Worm (Caenorhabditis elegans) whole organism, late embryonic: ENCODE data around the gene fbxb-46.
"Not testable (repeated sequence)": the region's sequence is repeated elsewhere in the genome, so short reads cannot be mapped to it uniquely, and the experiment has no call there.

Experiments used
- C08G9.2 ChIP-seq: sonication (generic microtip); optimal IDR thresholded peaks from 2 replicates; lab custom pipeline; 2016; ENCODE audit warnings: mild to moderate bottlenecking, missing genetic modification characterization, moderate library complexity, missing compliant biosample characterization
- F13H6.1 ChIP-seq: sonication (generic microtip); optimal IDR thresholded peaks from 2 replicates; lab custom pipeline; 2016; ENCODE audit warnings: missing genetic modification characterization, missing compliant biosample characterization
- K02D7.2 ChIP-seq: sonication (generic microtip); optimal IDR thresholded peaks from 2 replicates; lab custom pipeline; 2017; ENCODE audit warnings: mild to moderate bottlenecking, missing genetic modification characterization, missing compliant biosample characterization
- T23F11.4 ChIP-seq: fragments of 200-800 bp; sonication (Bioruptor generic); optimal IDR thresholded peaks from 2 replicates; lab custom pipeline; 2018; ENCODE audit warnings: mild to moderate bottlenecking, missing genetic modification characterization, missing compliant biosample characterization
- Y22D7AL.16 ChIP-seq: sonication (generic microtip); optimal IDR thresholded peaks from 2 replicates; lab custom pipeline; 2016; ENCODE audit warnings: missing genetic modification characterization, missing compliant biosample characterization
- ama-1 ChIP-seq: fragments of 150-350 bp; optimal IDR thresholded peaks from 2 replicates; lab custom pipeline; 2014
- ceh-14 ChIP-seq: sonication (generic microtip); optimal IDR thresholded peaks from 2 replicates; lab custom pipeline; 2016; ENCODE audit warnings: missing genotype, missing genetic modification characterization, missing compliant biosample characterization
- ceh-22 ChIP-seq: sonication (generic microtip); optimal IDR thresholded peaks from 2 replicates; lab custom pipeline; 2017; ENCODE audit warnings: missing biosample characterization, missing genetic modification characterization
- ceh-45 ChIP-seq: fragments of 200-800 bp; sonication (Bioruptor generic); IDR thresholded peaks from 2 replicates; pipeline ENCODE4 v1.3.6; 2022; ENCODE audit warnings: missing genetic modification reagents, missing genetic modification characterization, missing compliant biosample characterization
- ceh-9 ChIP-seq: sonication (generic microtip); optimal IDR thresholded peaks from 2 replicates; lab custom pipeline; 2016; ENCODE audit warnings: mild to moderate bottlenecking, missing genetic modification characterization, inconsistent platforms, missing compliant biosample characterization
- che-1 ChIP-seq: sonication (generic microtip); optimal IDR thresholded peaks from 2 replicates; lab custom pipeline; 2016; ENCODE audit warnings: mild to moderate bottlenecking, missing genetic modification characterization, missing compliant biosample characterization
- elt-2 ChIP-seq: sonication (generic microtip); optimal IDR thresholded peaks from 2 replicates; lab custom pipeline; 2016; ENCODE audit warnings: missing genetic modification reagents, missing genetic modification characterization, missing compliant biosample characterization
- eyg-1 ChIP-seq: sonication (generic microtip); optimal IDR thresholded peaks from 2 replicates; lab custom pipeline; 2016; ENCODE audit warnings: missing genotype, missing genetic modification characterization, missing compliant biosample characterization
- fkh-10 ChIP-seq: fragments of 150-350 bp; optimal IDR thresholded peaks from 2 replicates; lab custom pipeline; 2014; ENCODE audit warnings: missing biosample characterization, missing genetic modification reagents, missing genetic modification characterization
- hlh-30 ChIP-seq: sonication (generic microtip); optimal IDR thresholded peaks from 2 replicates; lab custom pipeline; 2017; ENCODE audit warnings: antibody characterized with exemption, missing genetic modification characterization, missing compliant biosample characterization; ENCODE audit not compliant: insufficient read depth
- hlh-6 ChIP-seq: sonication (generic microtip); optimal IDR thresholded peaks from 2 replicates; lab custom pipeline; 2016; ENCODE audit warnings: missing genotype, missing genetic modification characterization, missing compliant biosample characterization
- hlh-8 ChIP-seq: sonication (generic microtip); optimal IDR thresholded peaks from 2 replicates; lab custom pipeline; 2016; ENCODE audit warnings: missing genotype, missing genetic modification characterization, missing compliant biosample characterization
- lim-6 ChIP-seq: sonication (generic microtip); optimal IDR thresholded peaks from 2 replicates; lab custom pipeline; 2016; ENCODE audit warnings: missing genetic modification characterization, missing compliant biosample characterization
- lin-11 ChIP-seq: fragments of 200-800 bp; sonication (Bioruptor generic); optimal IDR thresholded peaks from 2 replicates; lab custom pipeline; 2018; ENCODE audit warnings: mild to moderate bottlenecking, missing genetic modification characterization, missing compliant biosample characterization
- madf-2 ChIP-seq: sonication (generic microtip); optimal IDR thresholded peaks from 2 replicates; lab custom pipeline; 2017; ENCODE audit warnings: missing genetic modification characterization, missing compliant biosample characterization
- mec-3 ChIP-seq: sonication (generic microtip); optimal IDR thresholded peaks from 2 replicates; lab custom pipeline; 2016; ENCODE audit warnings: borderline replicate concordance, missing genetic modification characterization, missing compliant biosample characterization
- nfya-1 ChIP-seq: sonication (generic microtip); optimal IDR thresholded peaks from 2 replicates; lab custom pipeline; 2017; ENCODE audit warnings: missing genetic modification characterization, mild to moderate bottlenecking, missing compliant biosample characterization, antibody characterized with exemption, moderate library complexity
- pat-9 ChIP-seq: fragments of 200-800 bp; sonication (Bioruptor generic); optimal IDR thresholded peaks from 2 replicates; lab custom pipeline; 2018; ENCODE audit warnings: mild to moderate bottlenecking, missing genetic modification characterization, moderate library complexity, missing compliant biosample characterization
- pha-4 ChIP-seq: fragments of 150-350 bp; optimal IDR thresholded peaks from 2 replicates; lab custom pipeline; 2018; ENCODE audit warnings: missing biosample characterization, missing genetic modification reagents, missing genetic modification characterization
- pqm-1 ChIP-seq: sonication (generic microtip); optimal IDR thresholded peaks from 2 replicates; lab custom pipeline; 2016; ENCODE audit warnings: missing genetic modification characterization, missing compliant biosample characterization
- pros-1 ChIP-seq: fragments of 150-350 bp; optimal IDR thresholded peaks from 2 replicates; lab custom pipeline; 2014; ENCODE audit warnings: missing biosample characterization, missing genetic modification reagents, missing genetic modification characterization
- sox-2 ChIP-seq: fragments of 200-800 bp; sonication (Bioruptor generic); IDR thresholded peaks from 2 replicates; pipeline ENCODE4 v1.3.6; 2022; ENCODE audit warnings: missing genetic modification reagents, missing genetic modification characterization, missing compliant biosample characterization
- tbx-2 ChIP-seq: sonication (generic microtip); optimal IDR thresholded peaks from 2 replicates; lab custom pipeline; 2016; ENCODE audit warnings: missing genetic modification characterization, missing compliant biosample characterization
- ttx-3 ChIP-seq: sonication (generic microtip); optimal IDR thresholded peaks from 2 replicates; lab custom pipeline; 2016; ENCODE audit warnings: missing genetic modification reagents, missing genetic modification characterization, missing compliant biosample characterization
- unc-3 ChIP-seq, 2 experiments: fragments of 200-800 bp in 1 of 2; sonication (Bioruptor generic) in 1 of 2; sonication (generic microtip) in 1 of 2; conservative IDR thresholded peaks in 1 of 2; optimal IDR thresholded peaks in 1 of 2; 2 replicates each; pipeline versions ENCODE4 v1.3.6 to Lab custom; 2016 to 2022; ENCODE audit warnings: missing compliant biosample characterization in 2 of 2, missing genetic modification characterization in 2 of 2, missing genetic modification reagents in 1 of 2
- unc-42 ChIP-seq: sonication (generic microtip); optimal IDR thresholded peaks from 2 replicates; lab custom pipeline; 2016; ENCODE audit warnings: missing genotype, missing genetic modification characterization, missing compliant biosample characterization
- unc-55 ChIP-seq: sonication (generic microtip); optimal IDR thresholded peaks from 2 replicates; lab custom pipeline; 2017; ENCODE audit warnings: missing biosample characterization, missing genetic modification reagents, missing genetic modification characterization
- unc-86 ChIP-seq: sonication (generic microtip); optimal IDR thresholded peaks from 2 replicates; lab custom pipeline; 2016; ENCODE audit warnings: missing genetic modification characterization, missing compliant biosample characterization
- ztf-16 ChIP-seq: sonication (generic microtip); optimal IDR thresholded peaks from 2 replicates; lab custom pipeline; 2017; ENCODE audit warnings: missing genetic modification characterization, missing compliant biosample characterization

The fbxb-46 gene

DNA sequence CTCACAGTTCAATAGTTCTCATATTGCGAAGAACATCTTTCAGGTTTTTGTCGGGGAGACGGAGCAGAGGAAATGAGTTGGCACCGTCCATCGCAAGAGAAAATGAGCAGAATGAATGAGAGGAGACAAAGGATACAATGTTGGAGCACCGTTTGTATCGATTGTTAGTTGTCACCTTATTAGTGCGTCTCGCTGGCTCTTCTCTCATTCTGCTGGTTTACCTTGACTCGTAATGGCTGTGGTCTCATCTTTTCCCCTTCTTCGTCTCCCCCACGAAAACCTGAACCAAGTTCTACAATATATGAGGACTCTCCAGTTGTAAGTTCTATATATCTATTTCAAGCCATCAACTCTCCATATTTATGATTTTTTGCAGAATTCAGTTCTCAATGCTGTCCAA lies 14.7 kb downstream of the fbxb-46 start, which contains the start of the genes fbxb-54 and fbxb-50:
fbxb-54 (minus strand) TSS at position 101 of the 400 bp plus-strand sequence.
fbxb-50 (plus strand) TSS at position 227 of the 400 bp plus-strand sequence.
- TF ChIP-seq nfya-1 (tag; lab: Kevin White, UChicago); ceh-9 (tag; lab: Kevin White, UChicago); elt-2: not testable (repeated sequence)
- TF ChIP-seq, all 69 proteins: peak for 0; not testable (repeated sequence) for 69

DNA sequence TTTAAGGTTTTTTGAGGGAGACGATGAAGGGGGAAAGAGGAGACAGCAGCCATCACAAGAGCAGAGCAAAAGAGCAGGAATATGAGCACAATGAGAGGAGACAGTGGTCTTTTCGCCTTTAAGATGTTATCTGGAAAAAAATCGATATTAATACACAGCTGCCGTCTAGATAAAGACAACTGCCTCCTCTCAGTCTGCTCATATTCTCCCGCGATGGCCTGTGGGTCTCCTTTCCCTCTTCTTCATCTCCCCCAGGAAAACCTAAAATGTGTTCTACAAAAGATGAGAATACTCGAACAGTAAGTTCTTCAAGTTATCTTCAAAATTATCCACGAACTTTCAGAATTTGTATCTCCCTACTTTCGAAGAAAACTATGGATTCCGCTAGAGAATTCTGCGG lies 20.4 kb downstream of the fbxb-46 start, which contains the start of the genes fbxb-52 and fbxb-51:
fbxb-52 (minus strand) TSS at position 101 of the 400 bp plus-strand sequence.
fbxb-51 (plus strand) TSS at position 212 of the 400 bp plus-strand sequence.
- TF ChIP-seq pha-4 (no peak), unc-55 (GFP tag; lab: Kevin White, UChicago) (no peak), nfya-1 (tag; lab: Kevin White, UChicago) (no peak), fkh-10 (no peak), lim-6 (tag; lab: Kevin White, UChicago) (no peak), lin-11 (tag; lab: Kevin White, UChicago) (no peak), madf-2 (tag; lab: Kevin White, UChicago) (no peak), ztf-16 (tag; lab: Kevin White, UChicago) (no peak)

DNA sequence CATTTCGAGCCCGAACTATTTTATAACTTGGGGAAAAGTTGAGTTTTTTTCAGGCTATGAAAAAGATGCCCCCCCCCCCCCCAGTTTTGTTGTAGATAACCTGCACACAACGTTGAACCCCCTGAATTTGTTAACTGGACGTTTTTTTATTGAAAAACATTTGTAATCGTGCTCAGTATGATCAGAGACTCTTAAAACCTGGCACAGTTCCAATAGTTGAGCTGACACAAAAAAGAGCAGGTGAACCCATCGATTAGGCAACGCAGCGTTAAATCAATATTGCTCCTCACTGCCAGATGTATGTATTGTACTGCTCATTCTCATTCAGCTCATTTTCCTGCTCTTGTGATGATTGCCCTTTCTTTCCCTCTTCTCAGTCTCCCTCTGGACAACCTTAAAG lies 25.3 kb downstream of the fbxb-46 start, which contains the start of gene K05F6.12:
K05F6.12 (plus strand) TSS at position 301 of the 400 bp plus-strand sequence.
- TF ChIP-seq ttx-3 (tag; lab: Kevin White, UChicago) (no peak), hlh-6 (no peak), pat-9 (tag; lab: Kevin White, UChicago) (no peak), T23F11.4 (GFP tag; lab: Kevin White, UChicago) (no peak), ceh-45 (GFP tag; lab: Robert Waterston, UW) (no peak), sox-2 (GFP tag; lab: Robert Waterston, UW) (no peak), fkh-10 (no peak), ama-1 (no peak), che-1 (no peak), unc-42 (no peak), hlh-8 (tag; lab: Kevin White, UChicago) (no peak), K02D7.2 (tag; lab: Kevin White, UChicago) (no peak), pqm-1 (no peak), Y22D7AL.16 (tag; lab: Kevin White, UChicago) (no peak)
- TF ChIP-seq, all 69 proteins: peak for 0

DNA sequence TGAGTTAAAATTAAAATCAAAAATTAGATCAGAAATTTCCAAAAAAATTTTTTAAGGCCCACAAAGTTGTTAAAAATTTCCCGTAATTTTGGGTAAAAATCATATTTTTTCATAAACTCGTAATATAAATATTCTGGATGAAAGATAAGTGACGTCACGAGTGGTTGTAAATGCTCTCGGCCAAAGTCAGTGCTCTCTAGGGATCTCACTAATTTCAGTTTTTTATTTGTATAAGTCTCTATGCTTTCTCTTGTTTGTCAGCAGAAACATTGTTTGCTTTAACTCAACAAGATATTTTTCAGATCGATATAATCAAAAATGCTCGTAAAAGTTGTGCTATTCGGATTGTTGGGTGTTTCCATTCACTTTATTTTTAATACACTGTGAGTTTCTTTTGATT lies 27.8 kb downstream of the fbxb-46 start, which contains the start of gene K05F6.4:
K05F6.4 (plus strand) TSS at position 301 of the 400 bp plus-strand sequence.
- TF ChIP-seq eyg-1, ttx-3, mec-3 (tag; lab: Kevin White, UChicago): not testable (repeated sequence)
- TF ChIP-seq, all 69 proteins: peak for 0; not testable (repeated sequence) for 69

DNA sequence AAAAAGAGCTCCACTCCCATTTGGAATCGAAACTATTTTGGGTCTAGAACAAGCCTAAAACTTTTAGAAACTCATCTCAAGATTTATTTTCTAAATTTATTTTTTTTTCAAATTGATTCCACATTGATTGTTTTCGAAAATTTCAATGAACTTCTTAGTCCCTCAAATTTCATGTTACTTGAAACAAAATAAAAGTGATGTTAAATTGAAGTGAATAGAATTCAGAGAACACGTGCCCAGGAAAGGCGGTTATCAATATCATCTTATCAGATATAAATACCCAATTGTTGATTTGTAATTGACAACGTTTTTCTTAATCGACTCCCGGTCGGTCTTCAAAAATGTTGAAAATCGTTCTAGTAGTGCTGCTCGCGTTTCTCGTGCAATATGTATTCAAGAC lies 30.3 kb downstream of the fbxb-46 start, which contains the start of gene poml-4:
poml-4 (plus strand) TSS at position 301 of the 400 bp plus-strand sequence.
- TF ChIP-seq unc-86, K02D7.2, tbx-2 (tag; lab: Kevin White, UChicago): not testable (repeated sequence)

ce11 chrII:1538589-1538988 lies 32.3 kb downstream of the fbxb-46 start, which contains the start of gene fbxb-44:
Gene fbxb-44, plus strand, starts transcription at chrII:1538889.
- TF ChIP-seq unc-3 (GFP tag; conservative IDR thresholded peaks at IDR 0.05; lab: Robert Waterston, UW) (no peak), unc-3 (tag; optimal IDR thresholded peaks at IDR 0.05; lab: Kevin White, UChicago) (no peak), C08G9.2 (tag; lab: Kevin White, UChicago) (no peak), ceh-22 (tag; lab: Kevin White, UChicago) (no peak), hlh-30 (no peak), F13H6.1 (no peak), T23F11.4 (GFP tag; lab: Kevin White, UChicago) (no peak), che-1 (no peak), ceh-14 (tag; lab: Kevin White, UChicago) (no peak), unc-55 (GFP tag; lab: Kevin White, UChicago) (no peak), ama-1 (no peak), ztf-16 (tag; lab: Kevin White, UChicago) (no peak), pros-1 (tag; lab: Kevin White, UChicago) (no peak), unc-42 (no peak), ceh-9 (tag; lab: Kevin White, UChicago) (no peak)
- TF ChIP-seq, all 69 proteins: peak for 0
